Worm (Caenorhabditis elegans) whole organism, L4 larva: ENCODE results near the gene R07D5.2.

ENCODE experiments used
- F10B5.3 ChIP-seq: sonication (generic microtip); optimal IDR thresholded peaks from 2 replicates; lab custom pipeline; 2016; ENCODE audit warnings: mild to moderate bottlenecking, missing genetic modification characterization, missing compliant biosample characterization
- T20F7.1 ChIP-seq: fragments of 200-800 bp; sonication (Bioruptor generic); optimal IDR thresholded peaks from 2 replicates; lab custom pipeline; 2018; ENCODE audit warnings: mild to moderate bottlenecking, missing genetic modification characterization, missing compliant biosample characterization
- Y105C5A.15 ChIP-seq: fragments of 200-800 bp; sonication (Bioruptor generic); IDR thresholded peaks from 2 replicates; pipeline ENCODE4 v1.3.6; 2022; ENCODE audit warnings: missing genetic modification characterization, missing compliant biosample characterization
- Y5F2A.4 ChIP-seq: fragments of 200-800 bp; sonication (Bioruptor generic); optimal IDR thresholded peaks from 2 replicates; lab custom pipeline; 2018; ENCODE audit warnings: mild to moderate bottlenecking, missing genetic modification characterization, missing compliant biosample characterization
- Y75B8A.6 ChIP-seq: fragments of 200-800 bp; sonication (Bioruptor generic); IDR thresholded peaks from 2 replicates; pipeline ENCODE4 v1.3.6; 2022; ENCODE audit warnings: missing genetic modification reagents, missing genetic modification characterization, missing compliant biosample characterization
- aha-1 ChIP-seq: fragments of 150-350 bp; peaks from one replicate; lab custom pipeline; 2014; ENCODE audit warnings: missing biosample characterization, missing genetic modification characterization
- attf-4 ChIP-seq: sonication (generic microtip); optimal IDR thresholded peaks from 3 replicates; lab custom pipeline; 2017; ENCODE audit warnings: missing biosample characterization, missing genetic modification characterization
- ceh-20 ChIP-seq: fragments of 200-800 bp; sonication (Bioruptor generic); IDR thresholded peaks from 2 replicates; pipeline ENCODE4 v1.3.6; 2022; ENCODE audit warnings: missing genetic modification reagents, missing genetic modification characterization, missing compliant biosample characterization
- ceh-28 ChIP-seq: fragments of 150-350 bp; optimal IDR thresholded peaks from 2 replicates; lab custom pipeline; 2014; ENCODE audit warnings: missing biosample characterization, missing genetic modification reagents, missing genetic modification characterization
- ceh-82 ChIP-seq: sonication (generic microtip); optimal IDR thresholded peaks from 2 replicates; lab custom pipeline; 2017; ENCODE audit warnings: missing biosample characterization, missing genetic modification characterization
- ces-1 ChIP-seq: fragments of 150-350 bp; sonication (generic microtip); optimal IDR thresholded peaks from 4 replicates; lab custom pipeline; 2014; ENCODE audit warnings: missing biosample characterization, missing genetic modification reagents, missing genetic modification characterization
- cey-2 ChIP-seq: sonication (generic microtip); optimal IDR thresholded peaks from 3 replicates; lab custom pipeline; 2017; ENCODE audit warnings: missing genetic modification characterization, mild to moderate bottlenecking, missing compliant biosample characterization, antibody characterized with exemption, borderline replicate concordance; ENCODE audit not compliant: insufficient read depth
- ctbp-1 ChIP-seq: fragments of 200-800 bp; sonication (Bioruptor generic); IDR thresholded peaks from 2 replicates; pipeline ENCODE4 v1.3.6; 2022; ENCODE audit warnings: missing genetic modification reagents, missing genetic modification characterization, missing compliant biosample characterization
- daf-19 ChIP-seq: fragments of 200-800 bp; sonication (Bioruptor generic); conservative IDR thresholded peaks from 2 replicates; pipeline ENCODE4 v1.3.6; 2022; ENCODE audit warnings: missing genetic modification characterization, missing compliant biosample characterization
- daf-8 ChIP-seq: fragments of 200-800 bp; sonication (Bioruptor generic); IDR thresholded peaks from 2 replicates; pipeline ENCODE4 v1.3.6; 2022; ENCODE audit warnings: missing genetic modification characterization, missing compliant biosample characterization
- dmd-8 ChIP-seq: fragments of 200-800 bp; sonication (Bioruptor generic); IDR thresholded peaks from 2 replicates; pipeline ENCODE4 v1.3.6; 2022; ENCODE audit warnings: missing genetic modification characterization, missing compliant biosample characterization
- duxl-1 ChIP-seq: sonication (generic microtip); optimal IDR thresholded peaks from 2 replicates; lab custom pipeline; 2016; ENCODE audit warnings: mild to moderate bottlenecking, missing genetic modification characterization, moderate library complexity, missing compliant biosample characterization; ENCODE audit not compliant: poor library complexity
- dve-1 ChIP-seq: sonication (generic microtip); optimal IDR thresholded peaks from 2 replicates; lab custom pipeline; 2017; ENCODE audit warnings: antibody characterized with exemption, mild to moderate bottlenecking, missing genetic modification characterization, missing compliant biosample characterization; ENCODE audit not compliant: insufficient read depth
- egl-27 ChIP-seq: sonication (generic microtip); optimal IDR thresholded peaks from 3 replicates; lab custom pipeline; 2017; ENCODE audit warnings: missing biosample characterization, missing genetic modification reagents, missing genetic modification characterization
- egl-43 ChIP-seq: fragments of 200-800 bp; sonication (Bioruptor generic); IDR thresholded peaks from 2 replicates; pipeline ENCODE4 v1.3.6; 2022; ENCODE audit warnings: missing genetic modification reagents, missing genetic modification characterization, missing compliant biosample characterization
- fkh-10 ChIP-seq: fragments of 150-350 bp; optimal IDR thresholded peaks from 2 replicates; lab custom pipeline; 2014; ENCODE audit warnings: missing biosample characterization, missing genetic modification reagents, missing genetic modification characterization
- gei-8 ChIP-seq: fragments of 200-800 bp; sonication (Bioruptor generic); optimal IDR thresholded peaks from 2 replicates; lab custom pipeline; 2018; ENCODE audit warnings: mild to moderate bottlenecking, missing genetic modification characterization, missing compliant biosample characterization
- hlh-11 ChIP-seq: fragments of 200-800 bp; sonication (Bioruptor generic); optimal IDR thresholded peaks from 2 replicates; lab custom pipeline; 2018; ENCODE audit warnings: mild to moderate bottlenecking, missing genetic modification characterization, missing compliant biosample characterization
- lim-7 ChIP-seq: fragments of 200-800 bp; sonication (Bioruptor generic); IDR thresholded peaks from 2 replicates; pipeline ENCODE4 v1.3.6; 2022; ENCODE audit warnings: missing genetic modification characterization, missing compliant biosample characterization
- lin-1 ChIP-seq: fragments of 200-800 bp; sonication (Bioruptor generic); IDR thresholded peaks from 2 replicates; pipeline ENCODE4 v1.3.6; 2022; ENCODE audit warnings: missing genetic modification reagents, missing genetic modification characterization, missing compliant biosample characterization
- lin-29 ChIP-seq: fragments of 200-800 bp; sonication (Bioruptor generic); IDR thresholded peaks from 2 replicates; pipeline ENCODE4 v1.3.6; 2022; ENCODE audit warnings: missing genetic modification reagents, missing genetic modification characterization, missing compliant biosample characterization
- lin-38 ChIP-seq: fragments of 200-800 bp; sonication (Bioruptor generic); IDR thresholded peaks from 2 replicates; pipeline ENCODE4 v1.3.6; 2022; ENCODE audit warnings: missing genetic modification reagents, missing genetic modification characterization, missing compliant biosample characterization
- lsy-2 ChIP-seq, 2 experiments: fragments of 150-350 bp in 1 of 2; sonication (generic microtip) in 1 of 2; optimal IDR thresholded peaks; 2 replicates each; lab custom pipeline; 2014 to 2017; ENCODE audit warnings: missing biosample characterization in 2 of 2, missing genetic modification characterization in 2 of 2
- madf-5 ChIP-seq, 2 experiments: fragments of 200-800 bp; sonication (Bioruptor generic); IDR thresholded peaks; 2 replicates each; pipeline ENCODE4 v1.3.6; 2022; ENCODE audit warnings: missing compliant biosample characterization in 2 of 2, missing genetic modification characterization in 2 of 2
- mdt-29 ChIP-seq: fragments of 200-800 bp; sonication (Bioruptor generic); IDR thresholded peaks from 2 replicates; pipeline ENCODE4 v1.3.6; 2022; ENCODE audit warnings: missing genetic modification reagents, missing genetic modification characterization, missing compliant biosample characterization
- mep-1 ChIP-seq: fragments of 150-350 bp; sonication (generic microtip); optimal IDR thresholded peaks from 3 replicates; lab custom pipeline; 2014; ENCODE audit warnings: missing biosample characterization, missing genetic modification characterization
- mes-2 ChIP-seq: sonication (generic microtip); optimal IDR thresholded peaks from 2 replicates; lab custom pipeline; 2016; ENCODE audit warnings: missing genotype, mild to moderate bottlenecking, missing genetic modification characterization, missing compliant biosample characterization; ENCODE audit not compliant: poor library complexity, severe bottlenecking
- mxl-2 ChIP-seq: fragments of 200-800 bp; sonication (Bioruptor generic); conservative IDR thresholded peaks from 2 replicates; pipeline ENCODE4 v1.3.6; 2022; ENCODE audit warnings: missing genetic modification reagents, missing genetic modification characterization, missing compliant biosample characterization
- mxl-3 ChIP-seq: fragments of 200-800 bp; sonication (Bioruptor generic); optimal IDR thresholded peaks from 2 replicates; lab custom pipeline; 2018; ENCODE audit warnings: mild to moderate bottlenecking, missing genetic modification characterization, missing compliant biosample characterization
- nhr-10 ChIP-seq: fragments of 150-350 bp; optimal IDR thresholded peaks from 2 replicates; lab custom pipeline; 2014; ENCODE audit warnings: missing biosample characterization, missing genetic modification characterization
- nhr-11 ChIP-seq: fragments of 150-350 bp; optimal IDR thresholded peaks from 2 replicates; lab custom pipeline; 2014; ENCODE audit warnings: missing biosample characterization, missing genetic modification characterization
- nhr-237 ChIP-seq: sonication (generic microtip); optimal IDR thresholded peaks from 2 replicates; lab custom pipeline; 2017; ENCODE audit warnings: missing biosample characterization, missing genetic modification characterization
- nhr-25 ChIP-seq: sonication (generic microtip); optimal IDR thresholded peaks from 2 replicates; lab custom pipeline; 2017; ENCODE audit warnings: missing genetic modification characterization, mild to moderate bottlenecking, missing compliant biosample characterization, antibody characterized with exemption, moderate library complexity, borderline replicate concordance; ENCODE audit not compliant: insufficient read depth
- nhr-28 ChIP-seq: fragments of 150-350 bp; optimal IDR thresholded peaks from 2 replicates; lab custom pipeline; 2014; ENCODE audit warnings: missing biosample characterization, missing genetic modification characterization
- nhr-42 ChIP-seq: fragments of 200-800 bp; sonication (Bioruptor generic); IDR thresholded peaks from 2 replicates; pipeline ENCODE4 v1.3.6; 2022; ENCODE audit warnings: missing genetic modification characterization, missing compliant biosample characterization
- nhr-48 ChIP-seq: sonication (generic microtip); optimal IDR thresholded peaks from 2 replicates; lab custom pipeline; 2016; ENCODE audit warnings: mild to moderate bottlenecking, missing genetic modification characterization, missing compliant biosample characterization
- nhr-6 ChIP-seq: fragments of 150-350 bp; optimal IDR thresholded peaks from 2 replicates; lab custom pipeline; 2014; ENCODE audit warnings: missing biosample characterization, missing genetic modification characterization
- pha-4 ChIP-seq, 2 experiments: fragments of 150-350 bp in 1 of 2; fragments of 200-800 bp in 1 of 2; sonication (Bioruptor generic) in 1 of 2; IDR thresholded peaks in 1 of 2; optimal IDR thresholded peaks in 1 of 2; 2 replicates each; pipeline versions ENCODE4 v1.3.6 to Lab custom; 2014 to 2022; ENCODE audit warnings: missing genetic modification characterization in 2 of 2, missing genetic modification reagents in 2 of 2, missing biosample characterization in 1 of 2, missing compliant biosample characterization in 1 of 2
- saeg-2 ChIP-seq: fragments of 200-800 bp; sonication (Bioruptor generic); IDR thresholded peaks from 2 replicates; pipeline ENCODE4 v1.3.6; 2022; ENCODE audit warnings: missing genetic modification reagents, missing genetic modification characterization, missing compliant biosample characterization
- snpc-4 ChIP-seq: fragments of 150-350 bp; optimal IDR thresholded peaks from 2 replicates; lab custom pipeline; 2014; ENCODE audit warnings: missing biosample characterization, missing genetic modification characterization
- spr-3 ChIP-seq: fragments of 200-800 bp; sonication (Bioruptor generic); optimal IDR thresholded peaks from 2 replicates; lab custom pipeline; 2018; ENCODE audit warnings: mild to moderate bottlenecking, missing genetic modification characterization, missing compliant biosample characterization
- tra-1 ChIP-seq: fragments of 200-800 bp; sonication (Bioruptor generic); IDR thresholded peaks from 2 replicates; pipeline ENCODE4 v1.3.6; 2022; ENCODE audit warnings: missing genetic modification reagents, missing genetic modification characterization, missing compliant biosample characterization
- vab-7 ChIP-seq: fragments of 200-800 bp; sonication (Bioruptor generic); IDR thresholded peaks from 2 replicates; pipeline ENCODE4 v1.3.6; 2022; ENCODE audit warnings: missing genetic modification reagents, missing genetic modification characterization, missing compliant biosample characterization
- zfp-2 ChIP-seq: sonication (generic microtip); optimal IDR thresholded peaks from 2 replicates; lab custom pipeline; 2016; ENCODE audit warnings: mild to moderate bottlenecking, missing genetic modification characterization, missing compliant biosample characterization
- ztf-11 ChIP-seq: fragments of 150-350 bp; optimal IDR thresholded peaks from 2 replicates; lab custom pipeline; 2014; ENCODE audit warnings: missing biosample characterization, missing genetic modification characterization

R07D5.2 gene

ce11 chrX:15084395-15084794 lies 32.0 kb downstream of the R07D5.2 start, which contains the start of gene F09B12.5:
Gene F09B12.5 (plus strand): TSS chrX:15084695.
- TF ChIP-seq daf-19 (GFP tag; lab: Robert Waterston, UW), result no peak
- no peak for TF ChIP-seq nhr-42 (GFP tag; lab: Robert Waterston, UW)
- TF ChIP-seq F10B5.3 (tag; lab: Kevin White, UChicago), result no peak
- no peak for TF ChIP-seq cey-2
- TF ChIP-seq mep-1 (tag; lab: Kevin White, UChicago), result no peak
- no peak for TF ChIP-seq attf-4 (tag; lab: Kevin White, UChicago)
- no peak for TF ChIP-seq lin-38 (GFP tag; lab: Robert Waterston, UW)
- no peak for TF ChIP-seq mdt-29 (GFP tag; lab: Robert Waterston, UW)
- no peak for TF ChIP-seq ceh-82 (tag; lab: Kevin White, UChicago)
- no peak for TF ChIP-seq gei-8
- TF ChIP-seq mes-2 (tag; lab: Kevin White, UChicago), result no peak
- TF ChIP-seq egl-43 (GFP tag; lab: Robert Waterston, UW), result no peak
- TF ChIP-seq lin-29, result no peak
- no peak for TF ChIP-seq nhr-10

- TF ChIP-seq nhr-237 (tag; lab: Kevin White, UChicago) (no peak), Y5F2A.4 (GFP tag; lab: Kevin White, UChicago) (no peak), dve-1 (tag; lab: Kevin White, UChicago) (peak; percentile 37), ceh-20 (no peak), madf-5 (GFP tag; IDR thresholded peaks at IDR 0.05; lab: Robert Waterston, UW) (no peak), lsy-2 (tag; optimal IDR thresholded peaks at IDR 0.05; lab: Kevin White, UChicago) (peak in 1 of 2 experiments; percentile 42), nhr-28 (tag; lab: Kevin White, UChicago) (no peak), aha-1 (peak; percentile 36), nhr-6 (tag; lab: Kevin White, UChicago) (no peak), mxl-3 (GFP tag; lab: Kevin White, UChicago) (no peak), lim-7 (GFP tag; lab: Robert Waterston, UW) (no peak), attf-4 (tag; lab: Kevin White, UChicago) (no peak), ces-1 (no peak), duxl-1 (tag; lab: Kevin White, UChicago) (no peak), tra-1 (GFP tag; lab: Robert Waterston, UW) (no peak), Y105C5A.15 (GFP tag; lab: Robert Waterston, UW) (no peak), Y75B8A.6 (GFP tag; lab: Robert Waterston, UW) (no peak), nhr-48 (tag; lab: Kevin White, UChicago) (no peak), dmd-8 (GFP tag; lab: Robert Waterston, UW) (no peak), daf-8 (no peak), ceh-28 (no peak), mep-1 (tag; lab: Kevin White, UChicago) (no peak), pha-4 (GFP tag; IDR thresholded peaks at IDR 0.05; lab: Robert Waterston, UW) (no peak), pha-4 (tag; optimal IDR thresholded peaks at IDR 0.05; lab: Kevin White, UChicago) (no peak), nhr-25 (tag; lab: Kevin White, UChicago) (no peak), hlh-11 (tag; lab: Kevin White, UChicago) (no peak), zfp-2 (no peak), mxl-2 (GFP tag; lab: Robert Waterston, UW) (no peak), nhr-11 (tag; lab: Kevin White, UChicago) (no peak), ctbp-1 (GFP tag; lab: Robert Waterston, UW) (no peak), fkh-10 (GFP tag; lab: Kevin White, UChicago) (no peak), vab-7 (no peak), T20F7.1 (GFP tag; lab: Kevin White, UChicago) (peak; percentile 94), lin-1 (GFP tag; lab: Robert Waterston, UW) (no peak), egl-27 (no peak), snpc-4 (tag; lab: Kevin White, UChicago) (no peak), saeg-2 (no peak), ztf-11 (tag; lab: Kevin White, UChicago) (no peak), spr-3 (no peak)
Measured at ce11 chrX:15083795-15084194, 32.6 kb downstream of the R07D5.2 start, which contains the start of gene H40L08.1. Gene H40L08.1 (minus strand): TSS chrX:15084086.
